Fruit fly (Drosophila melanogaster) whole organism, pupa: ENCODE results near the gene CG42488.

ENCODE experiments used
- CG13204 ChIP-seq: fragments of 200-800 bp; sonication (Bioruptor generic); optimal IDR thresholded peaks from 2 replicates; lab custom pipeline; 2018; ENCODE audit warnings: missing biosample characterization, mild to moderate bottlenecking, missing genetic modification characterization, moderate library complexity
- CG14655 ChIP-seq: fragments of 200-800 bp; sonication (Bioruptor generic); optimal IDR thresholded peaks from 3 replicates; lab custom pipeline; 2017; ENCODE audit warnings: mild to moderate bottlenecking, missing biosample characterization, missing genetic modification reagents, missing genetic modification characterization
- CG17806 ChIP-seq: fragments of 200-800 bp; sonication (Bioruptor generic); optimal IDR thresholded peaks from 2 replicates; lab custom pipeline; 2018; ENCODE audit warnings: missing biosample characterization, mild to moderate bottlenecking, missing genetic modification characterization, moderate library complexity
- CG4496 ChIP-seq: fragments of 200-800 bp; sonication (Bioruptor generic); IDR thresholded peaks from 3 replicates; pipeline ENCODE4 v1.3.6; 2022; ENCODE audit warnings: missing biosample characterization, missing genetic modification characterization
- CG9948 ChIP-seq: fragments of 200-800 bp; sonication (Bioruptor generic); optimal IDR thresholded peaks from 2 replicates; lab custom pipeline; 2018; ENCODE audit warnings: missing biosample characterization, mild to moderate bottlenecking, missing genetic modification characterization, moderate library complexity
- Pif1A ChIP-seq: fragments of 200-800 bp; sonication (Bioruptor generic); optimal IDR thresholded peaks from 3 replicates; lab custom pipeline; 2016; ENCODE audit warnings: missing biosample characterization, missing genetic modification characterization
- fd96Ca ChIP-seq: fragments of 200-800 bp; sonication (Bioruptor generic); IDR thresholded peaks from 3 replicates; pipeline ENCODE4 v1.3.6; 2022; ENCODE audit warnings: missing biosample characterization, missing genetic modification characterization
- rn ChIP-seq: fragments of 200-800 bp; sonication (Bioruptor generic); IDR thresholded peaks from 2 replicates; pipeline ENCODE4 v1.3.6; 2022; ENCODE audit warnings: missing biosample characterization, missing genetic modification characterization

DNA sequence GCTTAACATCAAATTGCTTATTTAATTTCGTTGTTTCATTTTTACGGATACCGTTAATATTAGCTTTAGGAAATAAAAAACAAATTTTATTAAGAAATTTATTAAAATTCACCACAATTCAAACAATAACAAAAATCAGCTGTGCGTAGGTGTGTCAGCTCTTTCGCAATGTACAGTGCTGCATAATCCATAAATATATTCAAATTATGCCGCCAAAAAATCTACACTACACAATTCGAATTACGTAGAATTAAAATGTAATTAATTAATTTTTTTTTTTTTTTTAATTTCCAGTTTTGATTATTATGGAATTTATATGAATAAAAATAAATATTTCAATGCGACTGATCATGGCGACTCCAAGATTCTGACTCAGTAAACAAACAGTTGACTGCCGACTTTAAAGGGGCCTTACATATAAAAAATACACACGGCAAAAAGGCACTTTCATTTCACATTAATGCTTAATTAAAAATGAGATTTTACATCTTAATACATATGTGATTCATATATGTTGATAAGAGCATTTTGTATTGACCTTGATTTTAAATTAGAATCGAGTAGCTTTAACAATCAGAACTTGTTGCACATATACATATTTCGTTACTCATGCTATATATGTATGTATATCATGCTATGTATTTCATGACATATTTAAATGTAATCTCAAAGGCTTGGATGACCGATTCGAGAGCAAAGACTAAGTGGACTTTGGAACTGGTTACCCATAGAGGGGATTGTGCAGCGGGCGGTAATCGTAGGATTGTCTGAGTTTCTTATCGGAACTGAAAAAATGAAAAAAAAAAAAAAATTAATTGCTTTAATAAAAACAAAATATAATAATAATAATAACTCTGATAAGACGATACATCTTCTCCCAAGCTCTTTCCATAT is 10.6 kb downstream of the CG42488 start:
- TF ChIP-seq Pif1A, result peak; percentile 57
- TF ChIP-seq fd96Ca (GFP tag; lab: Robert Waterston, UW), result no peak
- TF ChIP-seq rn, result no peak
- TF ChIP-seq CG13204 (GFP tag; lab: Kevin White, UChicago), result peak; percentile 39
- TF ChIP-seq CG17806 (tag; lab: Kevin White, UChicago), result peak; percentile 42
- TF ChIP-seq CG4496 (GFP tag; lab: Robert Waterston, UW), result 0 out of 3 replicates have a peak, but pooled peaks have one; percentile 25
- no peak for TF ChIP-seq CG9948 (tag; lab: Kevin White, UChicago)
- peak; percentile 65 for TF ChIP-seq CG14655 (GFP tag; lab: Kevin White, UChicago)
